Fruit fly (Drosophila melanogaster) whole organism, prepupa: ENCODE data around the gene Tsp26A.

Source experiments
- CG10631 ChIP-seq: fragments of 200-800 bp; sonication (Bioruptor generic); optimal IDR thresholded peaks from 2 replicates; lab custom pipeline; 2016; ENCODE audit warnings: missing biosample characterization, missing genetic modification characterization
- CG10669 ChIP-seq: fragments of 200-800 bp; sonication (Bioruptor generic); optimal IDR thresholded peaks from 3 replicates; lab custom pipeline; 2018; ENCODE audit warnings: missing biosample characterization, mild to moderate bottlenecking, missing genetic modification characterization, moderate library complexity
- CG11294 ChIP-seq: fragments of 200-800 bp; sonication (Bioruptor generic); IDR thresholded peaks from 2 replicates; pipeline ENCODE4 v1.3.6; 2022; ENCODE audit warnings: missing biosample characterization, missing genetic modification characterization
- CG11902 ChIP-seq: fragments of 200-800 bp; sonication (Bioruptor generic); optimal IDR thresholded peaks from 3 replicates; lab custom pipeline; 2016; ENCODE audit warnings: missing biosample characterization, missing genetic modification characterization
- CG1621 ChIP-seq: fragments of 200-800 bp; sonication (Bioruptor generic); optimal IDR thresholded peaks from 3 replicates; lab custom pipeline; 2018; ENCODE audit warnings: missing biosample characterization, mild to moderate bottlenecking, missing genetic modification characterization
- CG16779 ChIP-seq: fragments of 200-800 bp; sonication (Bioruptor generic); optimal IDR thresholded peaks from 3 replicates; lab custom pipeline; 2017; ENCODE audit warnings: missing biosample characterization, mild to moderate bottlenecking, missing genetic modification characterization
- CG31627 ChIP-seq: fragments of 200-800 bp; sonication (Bioruptor generic); optimal IDR thresholded peaks from 3 replicates; lab custom pipeline; 2016; ENCODE audit warnings: missing biosample characterization, missing genetic modification characterization
- CG32006 ChIP-seq: fragments of 200-800 bp; sonication (Bioruptor generic); optimal IDR thresholded peaks from 3 replicates; lab custom pipeline; 2017; ENCODE audit warnings: missing biosample characterization, mild to moderate bottlenecking, missing genetic modification characterization
- CG34406 ChIP-seq: fragments of 200-800 bp; sonication (Bioruptor generic); optimal IDR thresholded peaks from 3 replicates; lab custom pipeline; 2016; ENCODE audit warnings: missing biosample characterization, missing genetic modification characterization
- CG3919 ChIP-seq: fragments of 200-800 bp; sonication (Bioruptor generic); optimal IDR thresholded peaks from 3 replicates; lab custom pipeline; 2016; ENCODE audit warnings: missing biosample characterization, missing genetic modification characterization
- CG4318 ChIP-seq: fragments of 200-800 bp; sonication (Bioruptor generic); optimal IDR thresholded peaks from 3 replicates; lab custom pipeline; 2017; ENCODE audit warnings: missing biosample characterization, mild to moderate bottlenecking, missing genetic modification characterization
- CG6163 ChIP-seq: fragments of 200-800 bp; sonication (Bioruptor generic); IDR thresholded peaks from 3 replicates; pipeline ENCODE4 v1.3.6; 2022; ENCODE audit warnings: missing biosample characterization, missing genetic modification characterization
- CG6808 ChIP-seq: fragments of 200-800 bp; sonication (Bioruptor generic); optimal IDR thresholded peaks from 3 replicates; lab custom pipeline; 2017; ENCODE audit warnings: missing biosample characterization, missing genetic modification characterization, mild to moderate bottlenecking, moderate library complexity, missing genetic modification reagents
- CG7368 ChIP-seq: fragments of 200-800 bp; sonication (Bioruptor generic); optimal IDR thresholded peaks from 3 replicates; lab custom pipeline; 2016; ENCODE audit warnings: missing biosample characterization, missing genetic modification characterization
- CG8119 ChIP-seq: fragments of 200-800 bp; sonication (Bioruptor generic); IDR thresholded peaks from 3 replicates; pipeline ENCODE4 v1.3.6; 2022; ENCODE audit warnings: missing biosample characterization, missing genetic modification characterization
- CG8319 ChIP-seq: fragments of 200-800 bp; sonication (Bioruptor generic); optimal IDR thresholded peaks from 3 replicates; lab custom pipeline; 2016; ENCODE audit warnings: missing biosample characterization, missing genetic modification characterization
- CG8632 ChIP-seq: fragments of 200-800 bp; sonication (Bioruptor generic); optimal IDR thresholded peaks from 3 replicates; lab custom pipeline; 2016; ENCODE audit warnings: missing biosample characterization, missing genetic modification characterization
- CG9139 ChIP-seq: fragments of 200-800 bp; sonication (Bioruptor generic); optimal IDR thresholded peaks from 3 replicates; lab custom pipeline; 2017; ENCODE audit warnings: missing biosample characterization, mild to moderate bottlenecking, missing genetic modification characterization
- Eip75B ChIP-seq: fragments of 200-800 bp; sonication (Bioruptor generic); optimal IDR thresholded peaks from 3 replicates; lab custom pipeline; 2016; ENCODE audit warnings: missing biosample characterization, missing genetic modification characterization
- Eip78C ChIP-seq: fragments of 200-800 bp; sonication (Bioruptor generic); peaks from one replicate; lab custom pipeline; 2016; ENCODE audit warnings: missing biosample characterization, missing genetic modification characterization
- Eip93F ChIP-seq: fragments of 200-800 bp; sonication (Bioruptor generic); optimal IDR thresholded peaks from 2 replicates; lab custom pipeline; 2016; ENCODE audit warnings: missing biosample characterization, mild to moderate bottlenecking, missing genetic modification characterization
- Ets96B ChIP-seq: fragments of 200-800 bp; optimal IDR thresholded peaks from 2 replicates; lab custom pipeline; 2019; ENCODE audit warnings: missing biosample characterization, mild to moderate bottlenecking, missing genetic modification characterization, moderate library complexity
- Gug ChIP-seq: fragments of 200-800 bp; sonication (Bioruptor generic); IDR thresholded peaks from 2 replicates; pipeline ENCODE4 v1.3.6; 2022; ENCODE audit warnings: missing biosample characterization, missing genetic modification characterization
- Hr38 ChIP-seq: sonication (Bioruptor generic); optimal IDR thresholded peaks from 2 replicates; lab custom pipeline; 2016; ENCODE audit warnings: missing biosample characterization, missing genetic modification characterization
- Hr39 ChIP-seq: fragments of 200-800 bp; sonication (Bioruptor generic); optimal IDR thresholded peaks from 2 replicates; lab custom pipeline; 2016; ENCODE audit warnings: missing biosample characterization, missing genetic modification characterization
- Hr4 ChIP-seq: fragments of 200-800 bp; sonication (Bioruptor generic); optimal IDR thresholded peaks from 3 replicates; lab custom pipeline; 2016; ENCODE audit warnings: missing biosample characterization, missing genetic modification characterization
- Lpt ChIP-seq: fragments of 200-800 bp; sonication (Bioruptor generic); optimal IDR thresholded peaks from 3 replicates; lab custom pipeline; 2016; ENCODE audit warnings: missing biosample characterization, missing genetic modification characterization
- Met ChIP-seq: fragments of 200-800 bp; sonication (Bioruptor generic); optimal IDR thresholded peaks from 3 replicates; lab custom pipeline; 2016; ENCODE audit warnings: missing biosample characterization, missing genetic modification characterization
- OdsH ChIP-seq: fragments of 200-800 bp; sonication (Bioruptor generic); optimal IDR thresholded peaks from 3 replicates; lab custom pipeline; 2016; ENCODE audit warnings: missing biosample characterization, missing genetic modification characterization
- Smox ChIP-seq: fragments of 200-800 bp; sonication (Bioruptor generic); optimal IDR thresholded peaks from 3 replicates; lab custom pipeline; 2016; ENCODE audit warnings: missing biosample characterization, missing genetic modification characterization
- Sox14 ChIP-seq: fragments of 200-800 bp; sonication (Bioruptor generic); optimal IDR thresholded peaks from 3 replicates; lab custom pipeline; 2016; ENCODE audit warnings: missing biosample characterization, missing genetic modification characterization
- Sox15 ChIP-seq: fragments of 200-800 bp; sonication (Bioruptor generic); optimal IDR thresholded peaks from 3 replicates; lab custom pipeline; 2016; ENCODE audit warnings: missing biosample characterization, missing genetic modification characterization
- acj6 ChIP-seq: fragments of 200-800 bp; sonication (Bioruptor generic); optimal IDR thresholded peaks from 3 replicates; lab custom pipeline; 2016; ENCODE audit warnings: missing biosample characterization, missing genetic modification characterization
- cyc ChIP-seq: fragments of 200-800 bp; sonication (Bioruptor generic); optimal IDR thresholded peaks from 3 replicates; lab custom pipeline; 2016; ENCODE audit warnings: missing biosample characterization, missing genetic modification characterization
- eg ChIP-seq: fragments of 200-800 bp; sonication (Bioruptor generic); IDR thresholded peaks from 3 replicates; pipeline ENCODE4 v1.3.6; 2022; ENCODE audit warnings: missing biosample characterization, missing genetic modification characterization
- fd85E ChIP-seq: fragments of 200-800 bp; sonication (Bioruptor generic); optimal IDR thresholded peaks from 3 replicates; lab custom pipeline; 2016; ENCODE audit warnings: missing biosample characterization, missing genetic modification characterization
- pdm3 ChIP-seq: fragments of 200-800 bp; sonication (Bioruptor generic); optimal IDR thresholded peaks from 3 replicates; lab custom pipeline; 2016; ENCODE audit warnings: missing biosample characterization, missing genetic modification characterization
- salr ChIP-seq, 2 experiments: fragments of 200-800 bp; sonication (Bioruptor generic); optimal IDR thresholded peaks; 3 replicates each; lab custom pipeline; 2016 to 2018; ENCODE audit warnings: missing biosample characterization in 2 of 2, missing genetic modification characterization in 2 of 2, mild to moderate bottlenecking in 1 of 2
- spab ChIP-seq: fragments of 200-800 bp; sonication (Bioruptor generic); optimal IDR thresholded peaks from 2 replicates; lab custom pipeline; 2017; ENCODE audit warnings: missing biosample characterization, mild to moderate bottlenecking, missing genetic modification characterization, missing genetic modification reagents
- ss ChIP-seq, 2 experiments: fragments of 200-800 bp; sonication (Bioruptor generic); optimal IDR thresholded peaks; 2 replicates in 1 of 2; 3 replicates in 1 of 2; lab custom pipeline; 2017 to 2018; ENCODE audit warnings: mild to moderate bottlenecking in 2 of 2, missing biosample characterization in 2 of 2, missing genetic modification characterization in 2 of 2, moderate library complexity in 1 of 2
- topi ChIP-seq: fragments of 200-800 bp; sonication (Bioruptor generic); optimal IDR thresholded peaks from 3 replicates; lab custom pipeline; 2016; ENCODE audit warnings: missing biosample characterization, missing genetic modification characterization
- vri ChIP-seq: fragments of 200-800 bp; sonication (Bioruptor generic); optimal IDR thresholded peaks from 3 replicates; lab custom pipeline; 2016; ENCODE audit warnings: missing biosample characterization, mild to moderate bottlenecking, missing genetic modification characterization

The Tsp26A gene

dm6 chr2L:5986940-5987339 is 13.1 kb upstream of the Tsp26A start:
- TF ChIP-seq CG4318 (GFP tag; lab: Kevin White, UChicago) (no peak), CG8319 (no peak), CG32006 (no peak), vri (peak; percentile 35), Lpt (GFP tag; lab: Kevin White, UChicago) (no peak), CG8119 (no peak)

dm6 chr2L:5988115-5989092 is 11.6 kb upstream of the Tsp26A start:
- TF ChIP-seq Hr4 (GFP tag; lab: Kevin White, UChicago) (no peak), Eip93F (no peak), Ets96B (tag; lab: Kevin White, UChicago) (no peak), Eip78C (GFP tag; lab: Kevin White, UChicago) (no peak), vri (peak; percentile 39)

dm6 chr2L:5990447-5990846 is 9.6 kb upstream of the Tsp26A start:
- TF ChIP-seq ss (GFP tag; optimal IDR thresholded peaks at IDR 0.05; lab: Kevin White, UChicago) (peak in 1 of 2 experiments; percentile 49), Eip78C (GFP tag; lab: Kevin White, UChicago) (peak; percentile 54), CG6808 (peak; percentile 39), eg (GFP tag; lab: Robert Waterston, UW) (peak; percentile 31; the same call in 1 of the 3 replicates), spab (peak; percentile 3), Eip75B (GFP tag; lab: Kevin White, UChicago) (no peak), Ets96B (tag; lab: Kevin White, UChicago) (no peak)

dm6 chr2L:5997609-5998229 is 2.3 kb upstream of the Tsp26A start:
- TF ChIP-seq CG34406 (GFP tag; lab: Kevin White, UChicago), result peak; percentile 29
- TF ChIP-seq Hr4 (GFP tag; lab: Kevin White, UChicago), result no peak
- TF ChIP-seq acj6 (GFP tag; lab: Kevin White, UChicago), result no peak
- TF ChIP-seq CG4318 (GFP tag; lab: Kevin White, UChicago), result no peak
- no peak for TF ChIP-seq Hr38 (GFP tag; lab: Kevin White, UChicago)
- TF ChIP-seq Smox (GFP tag; lab: Kevin White, UChicago), result no peak
- no peak for TF ChIP-seq CG32006
- TF ChIP-seq Sox15, result no peak
- TF ChIP-seq CG11294 (GFP tag; lab: Robert Waterston, UW), result no peak
- no peak for TF ChIP-seq CG16779 (tag; lab: Kevin White, UChicago)
- TF ChIP-seq Eip75B (GFP tag; lab: Kevin White, UChicago), result no peak
- no peak for TF ChIP-seq eg (GFP tag; lab: Robert Waterston, UW)
- TF ChIP-seq topi, result no peak
- TF ChIP-seq Hr39 (GFP tag; lab: Kevin White, UChicago), result no peak
- no peak for TF ChIP-seq Gug (GFP tag; lab: Robert Waterston, UW)
- TF ChIP-seq CG3919, result no peak
- no peak for TF ChIP-seq CG31627 (GFP tag; lab: Kevin White, UChicago)
- TF ChIP-seq pdm3 (GFP tag; lab: Kevin White, UChicago), result no peak
- peak in 1 of 2 experiments; percentile 8 for TF ChIP-seq salr (GFP tag; optimal IDR thresholded peaks at IDR 0.05; lab: Kevin White, UChicago)
- TF ChIP-seq cyc, result no peak
- no peak for TF ChIP-seq Lpt (GFP tag; lab: Kevin White, UChicago)
- peak; percentile 57 for TF ChIP-seq CG9139
- TF ChIP-seq CG8632 (GFP tag; lab: Kevin White, UChicago), result peak; percentile 44
- peak; percentile 37 for TF ChIP-seq CG1621 (tag; lab: Kevin White, UChicago)
- TF ChIP-seq CG7368 (GFP tag; lab: Kevin White, UChicago), result peak; percentile 12
- TF ChIP-seq CG10631 (GFP tag; lab: Kevin White, UChicago), result no peak
- peak; percentile 35; the same call in 1 of the 3 replicates for TF ChIP-seq CG8119
- no peak for TF ChIP-seq fd85E (GFP tag; lab: Kevin White, UChicago)
- no peak for TF ChIP-seq OdsH (GFP tag; lab: Kevin White, UChicago)
- no peak for TF ChIP-seq Sox14 (GFP tag; lab: Kevin White, UChicago)
- peak; percentile 39 for TF ChIP-seq CG10669 (GFP tag; lab: Kevin White, UChicago)
- no peak for TF ChIP-seq CG11902 (GFP tag; lab: Kevin White, UChicago)
- no peak for TF ChIP-seq Met
- TF ChIP-seq Ets96B (tag; lab: Kevin White, UChicago), result no peak
- 0 out of 3 replicates have a peak, but pooled peaks have one; percentile 50 for TF ChIP-seq CG6163 (GFP tag; lab: Robert Waterston, UW)
- TF ChIP-seq CG8319, result peak; percentile 12
